Worm (Caenorhabditis elegans): ENCODE results near the gene mrp-4.

DNA sequence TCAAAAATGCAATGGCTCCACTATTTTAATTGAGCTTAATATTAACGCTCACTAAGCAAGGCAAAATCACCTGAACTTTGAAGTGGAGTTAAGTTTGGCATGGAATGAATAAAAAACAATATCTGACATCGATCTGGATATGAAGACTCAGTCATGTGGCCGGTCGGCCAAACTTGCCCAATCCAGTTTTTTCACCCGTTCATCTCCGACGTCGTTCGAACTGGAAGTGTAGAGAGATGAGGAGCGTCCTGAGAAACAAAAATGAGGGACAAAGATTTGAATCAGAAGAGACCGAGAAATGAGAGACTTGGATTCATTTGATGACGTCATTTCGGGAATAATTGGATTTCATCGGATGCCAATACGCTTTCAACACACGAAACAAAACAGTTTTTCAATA, 54.0 kb downstream of the mrp-4 start:
- TF ChIP-seq ceh-36 (tag; optimal IDR thresholded peaks at IDR 0.05) (no peak), aly-1 (tag; optimal IDR thresholded peaks at IDR 0.05) (no peak), ama-1 (optimal IDR thresholded peaks at IDR 0.05) (no peak), hmbx-1 (tag; optimal IDR thresholded peaks at IDR 0.05) (no peak), tbx-11 (GFP tag; IDR thresholded peaks at IDR 0.05) (no peak), hmg-4 (GFP tag; optimal IDR thresholded peaks at IDR 0.05) (no peak), sea-1 (GFP tag; conservative IDR thresholded peaks at IDR 0.05) (no peak), tbx-37 (GFP tag; conservative IDR thresholded peaks at IDR 0.05) (no peak), flt-1 (GFP tag; IDR thresholded peaks at IDR 0.05) (no peak), scrt-1 (GFP tag; IDR thresholded peaks at IDR 0.05) (no peak), ceh-13 (GFP tag; optimal IDR thresholded peaks at IDR 0.05) (no peak), ets-7 (tag; optimal IDR thresholded peaks at IDR 0.05) (no peak)
